Worm (Caenorhabditis elegans) whole organism, L2 larva: Measurements from ENCODE around the gene smf-1.
A peak's percentile ranks its signal among the peaks of the same experiment; 100 is the strongest.

ENCODE experiments used
- C34F6.9 ChIP-seq: fragments of 150-350 bp; optimal IDR thresholded peaks from 2 replicates; lab custom pipeline; 2014; ENCODE audit warnings: missing biosample characterization, missing genetic modification characterization
- F13H6.1 ChIP-seq: sonication (generic microtip); optimal IDR thresholded peaks from 2 replicates; lab custom pipeline; 2016; ENCODE audit warnings: missing genetic modification characterization, missing compliant biosample characterization
- R02D3.7 ChIP-seq: fragments of 150-350 bp; optimal IDR thresholded peaks from 2 replicates; lab custom pipeline; 2014; ENCODE audit warnings: missing biosample characterization, missing genetic modification characterization
- Y55F3AM.14 ChIP-seq: fragments of 200-800 bp; sonication (Bioruptor generic); optimal IDR thresholded peaks from 2 replicates; lab custom pipeline; 2018; ENCODE audit warnings: mild to moderate bottlenecking, missing genetic modification characterization, missing compliant biosample characterization
- ZK546.5 ChIP-seq: sonication (generic microtip); optimal IDR thresholded peaks from 2 replicates; lab custom pipeline; 2017; ENCODE audit warnings: missing biosample characterization, missing genetic modification characterization
- alr-1 ChIP-seq: fragments of 150-350 bp; optimal IDR thresholded peaks from 2 replicates; lab custom pipeline; 2014; ENCODE audit warnings: missing biosample characterization, missing genetic modification characterization
- blmp-1 ChIP-seq: sonication (generic microtip); optimal IDR thresholded peaks from 2 replicates; lab custom pipeline; 2017; ENCODE audit warnings: missing genetic modification characterization, mild to moderate bottlenecking, missing compliant biosample characterization, antibody characterized with exemption, moderate library complexity; ENCODE audit not compliant: insufficient read depth
- ceh-16 ChIP-seq: fragments of 150-350 bp; optimal IDR thresholded peaks from 2 replicates; lab custom pipeline; 2014; ENCODE audit warnings: missing biosample characterization, missing genetic modification characterization
- ceh-82 ChIP-seq: fragments of 150-350 bp; optimal IDR thresholded peaks from 2 replicates; lab custom pipeline; 2014; ENCODE audit warnings: missing biosample characterization, missing genetic modification characterization
- crh-2 ChIP-seq: sonication (generic microtip); optimal IDR thresholded peaks from 2 replicates; lab custom pipeline; 2017; ENCODE audit warnings: missing biosample characterization, missing genetic modification characterization
- dmd-4 ChIP-seq: sonication (generic microtip); optimal IDR thresholded peaks from 2 replicates; lab custom pipeline; 2017; ENCODE audit warnings: missing biosample characterization, missing genetic modification characterization
- elt-1 ChIP-seq: fragments of 150-350 bp; optimal IDR thresholded peaks from 2 replicates; lab custom pipeline; 2014; ENCODE audit warnings: missing biosample characterization, missing genetic modification characterization
- elt-3 ChIP-seq: sonication (generic microtip); optimal IDR thresholded peaks from 2 replicates; lab custom pipeline; 2017; ENCODE audit warnings: missing biosample characterization, missing genetic modification characterization
- gmeb-1 ChIP-seq: fragments of 150-350 bp; optimal IDR thresholded peaks from 2 replicates; lab custom pipeline; 2014; ENCODE audit warnings: missing biosample characterization, missing genetic modification characterization
- lin-11 ChIP-seq: fragments of 150-350 bp; sonication (generic microtip); optimal IDR thresholded peaks from 2 replicates; lab custom pipeline; 2014; ENCODE audit warnings: missing biosample characterization, missing genetic modification characterization, inconsistent platforms, mixed read lengths
- lin-39 ChIP-seq: fragments of 150-350 bp; optimal IDR thresholded peaks from 2 replicates; lab custom pipeline; 2014; ENCODE audit warnings: missing biosample characterization, missing genetic modification reagents, missing genetic modification characterization
- lsy-2 ChIP-seq, 2 experiments: fragments of 150-350 bp in 1 of 2; sonication (generic microtip) in 1 of 2; optimal IDR thresholded peaks; 2 replicates each; lab custom pipeline; 2014 to 2017; ENCODE audit warnings: missing biosample characterization in 2 of 2, missing genetic modification characterization in 2 of 2
- mab-5 ChIP-seq: fragments of 150-350 bp; optimal IDR thresholded peaks from 2 replicates; lab custom pipeline; 2014; ENCODE audit warnings: missing biosample characterization, missing genetic modification characterization
- mbf-1 ChIP-seq: sonication (generic microtip); optimal IDR thresholded peaks from 2 replicates; lab custom pipeline; 2017; ENCODE audit warnings: missing biosample characterization, missing genetic modification characterization
- mdl-1 ChIP-seq, 2 experiments: fragments of 150-350 bp in 1 of 2; sonication (generic microtip) in 1 of 2; optimal IDR thresholded peaks; 2 replicates each; lab custom pipeline; 2017; ENCODE audit warnings: missing biosample characterization in 2 of 2, missing genetic modification characterization in 2 of 2
- nhr-10 ChIP-seq: sonication (generic microtip); optimal IDR thresholded peaks from 2 replicates; lab custom pipeline; 2017; ENCODE audit warnings: missing biosample characterization, missing genetic modification characterization
- nhr-12 ChIP-seq: fragments of 150-350 bp; optimal IDR thresholded peaks from 2 replicates; lab custom pipeline; 2014; ENCODE audit warnings: missing biosample characterization, missing genetic modification characterization
- nhr-129 ChIP-seq: fragments of 150-350 bp; optimal IDR thresholded peaks from 2 replicates; lab custom pipeline; 2014; ENCODE audit warnings: missing biosample characterization, missing genetic modification characterization
- nhr-21 ChIP-seq: fragments of 150-350 bp; optimal IDR thresholded peaks from 2 replicates; lab custom pipeline; 2014; ENCODE audit warnings: missing biosample characterization, missing genetic modification characterization
- nhr-6 ChIP-seq: fragments of 150-350 bp; optimal IDR thresholded peaks from 2 replicates; lab custom pipeline; 2014; ENCODE audit warnings: missing biosample characterization, missing genetic modification characterization
- nhr-77 ChIP-seq: fragments of 150-350 bp; optimal IDR thresholded peaks from 2 replicates; lab custom pipeline; 2014; ENCODE audit warnings: missing biosample characterization, missing genetic modification characterization
- peb-1 ChIP-seq: fragments of 150-350 bp; optimal IDR thresholded peaks from 2 replicates; lab custom pipeline; 2014; ENCODE audit warnings: missing biosample characterization, missing genetic modification characterization
- skn-1 ChIP-seq: sonication (generic microtip); optimal IDR thresholded peaks from 2 replicates; lab custom pipeline; 2017; ENCODE audit warnings: missing biosample characterization, missing genetic modification characterization
- sma-9 ChIP-seq, 2 experiments: fragments of 150-350 bp in 1 of 2; sonication (generic microtip) in 1 of 2; optimal IDR thresholded peaks; 2 replicates each; lab custom pipeline; 2014 to 2016; ENCODE audit warnings: missing genetic modification characterization in 2 of 2, mild to moderate bottlenecking in 1 of 2, missing biosample characterization in 1 of 2, missing compliant biosample characterization in 1 of 2, missing genetic modification reagents in 1 of 2, moderate library complexity in 1 of 2
- ztf-1 ChIP-seq: fragments of 200-800 bp; sonication (Bioruptor generic); conservative IDR thresholded peaks from 2 replicates; pipeline ENCODE4 v1.3.6; 2022; ENCODE audit warnings: missing genetic modification characterization, missing compliant biosample characterization
- ztf-11 ChIP-seq: sonication (generic microtip); optimal IDR thresholded peaks from 2 replicates; lab custom pipeline; 2017; ENCODE audit warnings: missing biosample characterization, missing genetic modification characterization
- ztf-4 ChIP-seq: fragments of 150-350 bp; optimal IDR thresholded peaks from 2 replicates; lab custom pipeline; 2014; ENCODE audit warnings: missing biosample characterization, missing genetic modification characterization

The smf-1 gene

DNA sequence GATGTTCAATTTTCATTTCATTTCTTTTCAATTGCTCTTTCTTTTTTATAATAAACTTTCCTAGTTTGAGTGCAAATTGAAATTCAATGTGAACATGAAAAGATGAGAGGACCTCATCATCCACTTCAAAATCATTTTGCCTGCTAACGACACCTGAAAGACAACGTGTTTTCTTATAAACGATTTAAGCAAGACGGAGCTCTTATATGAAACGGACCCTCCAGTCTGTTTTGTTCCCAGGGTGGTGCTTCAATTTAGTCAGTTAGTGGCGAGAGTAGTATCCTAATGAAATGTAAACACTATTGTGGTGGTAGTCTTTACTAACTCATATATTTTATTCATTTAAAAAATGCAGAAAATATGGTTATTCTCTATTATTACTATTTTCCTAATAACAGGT is 13.6 kb downstream of the smf-1 start, which contains the start of gene acr-3:
Gene acr-3 (plus strand): TSS at position 301 of the 400 bp plus-strand sequence.
- TF ChIP-seq skn-1 (tag; lab: Kevin White, UChicago) (no peak), lin-11 (tag; lab: Kevin White, UChicago) (no peak), ztf-4 (tag; lab: Kevin White, UChicago) (no peak), gmeb-1 (tag; lab: Kevin White, UChicago) (no peak), mbf-1 (no peak), lsy-2 (tag; optimal IDR thresholded peaks at IDR 0.05; lab: Kevin White, UChicago) (no peak), mdl-1 (tag; optimal IDR thresholded peaks at IDR 0.05; lab: Kevin White, UChicago) (no peak), nhr-12 (tag; lab: Kevin White, UChicago) (no peak), crh-2 (tag; lab: Kevin White, UChicago) (no peak), alr-1 (no peak), nhr-77 (tag; lab: Kevin White, UChicago) (no peak), ztf-11 (tag; lab: Kevin White, UChicago) (no peak), ztf-1 (GFP tag; lab: Robert Waterston, UW) (no peak), F13H6.1 (tag; lab: Kevin White, UChicago) (no peak), ceh-16 (tag; lab: Kevin White, UChicago) (no peak), nhr-10 (tag; lab: Kevin White, UChicago) (no peak)

DNA sequence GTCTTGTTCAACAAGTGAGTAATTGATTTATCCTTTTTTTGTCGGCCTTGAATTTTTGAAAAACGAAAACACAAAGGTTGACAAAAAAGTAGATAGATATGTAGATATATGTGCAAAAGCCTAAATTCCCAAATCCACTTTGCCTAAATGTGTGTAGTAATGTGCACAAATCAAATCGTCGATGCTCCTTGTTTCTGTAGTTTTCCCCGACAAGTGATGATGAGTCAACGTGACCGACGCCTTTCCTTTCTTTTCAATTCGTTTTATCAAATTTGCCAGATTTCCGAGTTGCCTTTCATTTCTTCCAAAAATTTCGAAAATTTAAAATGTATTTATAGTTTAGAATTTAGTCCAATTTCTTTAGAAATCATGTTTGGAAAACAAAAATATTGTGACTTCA is 17.7 kb downstream of the smf-1 start:
- TF ChIP-seq blmp-1 (tag; lab: Kevin White, UChicago) (no peak), sma-9 (GFP tag; optimal IDR thresholded peaks at IDR 0.05; lab: Kevin White, UChicago) (peak; percentile 25), sma-9 (tag; optimal IDR thresholded peaks at IDR 0.05; lab: Kevin White, UChicago) (no peak)

DNA sequence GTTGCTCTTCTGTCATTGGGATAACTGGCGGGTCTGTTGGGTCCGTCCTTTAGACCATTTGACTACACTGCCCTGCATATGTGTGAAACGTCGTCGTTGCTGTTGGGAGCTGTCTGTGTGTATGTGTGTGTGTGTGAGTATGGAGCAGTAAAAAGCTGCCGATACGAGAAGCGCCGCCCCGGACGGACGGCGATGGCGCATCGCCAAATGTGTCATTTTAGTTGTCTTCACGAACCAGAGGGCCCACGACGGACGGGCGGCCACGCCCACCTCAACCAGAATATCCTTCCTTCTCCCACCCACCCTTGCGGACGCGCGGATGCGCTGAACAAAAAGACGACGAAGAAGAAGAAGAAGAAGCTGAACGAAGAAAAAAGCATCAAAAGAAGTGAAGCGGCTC is 20.6 kb downstream of the smf-1 start, which contains the start of gene acr-2:
Gene acr-2 (plus strand): TSS at position 301 of the 400 bp plus-strand sequence.
- peak; percentile 8 for TF ChIP-seq F13H6.1 (tag; lab: Kevin White, UChicago)
- no peak for TF ChIP-seq ztf-1 (GFP tag; lab: Robert Waterston, UW)
- TF ChIP-seq, all 48 proteins: peak for 1

DNA sequence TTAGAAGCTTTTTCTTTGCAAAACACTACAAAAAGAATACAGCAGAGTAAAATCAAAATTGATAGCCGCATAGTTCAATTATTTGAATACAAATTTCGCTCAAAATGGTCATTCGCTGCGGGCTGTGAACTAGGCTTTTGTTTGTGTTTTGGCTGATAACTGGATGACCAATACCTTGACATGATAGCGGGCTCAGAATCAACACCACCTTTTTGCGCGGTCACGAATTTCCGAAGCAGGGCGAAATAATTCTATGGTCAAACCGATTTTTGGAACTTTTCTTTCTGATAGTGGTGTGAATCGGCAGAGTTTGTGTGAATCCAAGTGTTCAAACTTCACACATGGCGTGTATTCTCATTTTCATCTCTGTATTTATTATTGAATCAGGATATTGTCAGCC is 24.6 kb downstream of the smf-1 start, which contains the start of the genes F38B6.7 and F38B6.2:
Gene F38B6.7 (minus strand): TSS at position 101 of the 400 bp plus-strand sequence.
Gene F38B6.2 (plus strand): TSS at position 267 of the 400 bp plus-strand sequence.
- TF ChIP-seq elt-3 (tag; lab: Kevin White, UChicago), result no peak
- no peak for TF ChIP-seq R02D3.7
- no peak for TF ChIP-seq ztf-11 (tag; lab: Kevin White, UChicago)
- TF ChIP-seq peb-1, result no peak
- no peak for TF ChIP-seq C34F6.9
- TF ChIP-seq skn-1 (tag; lab: Kevin White, UChicago), result no peak
- TF ChIP-seq mab-5, result no peak
- TF ChIP-seq lin-39 (tag; lab: Kevin White, UChicago), result no peak
- TF ChIP-seq sma-9 (GFP tag; optimal IDR thresholded peaks at IDR 0.05; lab: Kevin White, UChicago), result no peak
- TF ChIP-seq sma-9 (tag; optimal IDR thresholded peaks at IDR 0.05; lab: Kevin White, UChicago), result no peak
- no peak for TF ChIP-seq ZK546.5 (tag; lab: Kevin White, UChicago)
- no peak for TF ChIP-seq nhr-77 (tag; lab: Kevin White, UChicago)
- TF ChIP-seq nhr-6 (tag; lab: Kevin White, UChicago), result no peak
- TF ChIP-seq Y55F3AM.14 (GFP tag; lab: Kevin White, UChicago), result no peak
- no peak for TF ChIP-seq ceh-82 (tag; lab: Kevin White, UChicago)
- no peak for TF ChIP-seq nhr-129 (tag; lab: Kevin White, UChicago)
- TF ChIP-seq gmeb-1 (tag; lab: Kevin White, UChicago), result no peak
- TF ChIP-seq nhr-21 (tag; lab: Kevin White, UChicago), result no peak
- no peak for TF ChIP-seq elt-1 (tag; lab: Kevin White, UChicago)

DNA sequence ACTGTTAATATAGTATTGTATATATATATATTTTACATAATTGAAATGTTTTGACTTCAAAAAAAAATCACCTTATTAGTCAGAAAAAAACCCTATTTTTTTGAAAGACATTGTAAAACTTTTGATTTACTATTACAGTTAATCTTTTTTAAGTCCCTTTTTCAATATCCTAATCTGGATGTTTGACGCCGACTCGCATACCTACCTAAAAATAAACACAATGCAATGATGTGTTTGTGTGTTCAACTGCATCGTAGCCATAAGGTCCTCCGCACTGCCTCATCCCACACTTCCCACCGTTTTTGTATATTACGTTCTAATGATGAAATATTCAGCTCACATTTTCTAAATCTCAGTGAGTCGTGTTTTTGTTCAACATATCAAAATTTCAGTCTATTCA is 29.5 kb downstream of the smf-1 start, which contains the start of gene F38B6.3:
Gene F38B6.3 (plus strand): TSS at position 301 of the 400 bp plus-strand sequence.
- TF ChIP-seq F13H6.1 (tag; lab: Kevin White, UChicago) (no peak), ztf-1 (GFP tag; lab: Robert Waterston, UW) (no peak), peb-1 (no peak), dmd-4 (no peak)
- TF ChIP-seq, all 48 proteins: peak for 0
